Fruit fly (Drosophila melanogaster) whole organism, wandering third instar larva: Measurements from ENCODE around the gene Cap-D3.
A peak's percentile ranks its signal among the peaks of the same experiment; 100 is the strongest.

ENCODE experiments used
- Abd-B ChIP-seq: fragments of >200 bp; optimal IDR thresholded peaks from 2 replicates; lab custom pipeline; 2017; ENCODE audit warnings: missing biosample characterization, missing genetic modification characterization
- CG32264 ChIP-seq: fragments of 200-800 bp; sonication (Bioruptor generic); optimal IDR thresholded peaks from 2 replicates; lab custom pipeline; 2016; ENCODE audit warnings: missing biosample characterization, missing genetic modification characterization
- CG9705 ChIP-seq: fragments of 200-800 bp; sonication (Bioruptor generic); optimal IDR thresholded peaks from 2 replicates; lab custom pipeline; 2018; ENCODE audit warnings: missing biosample characterization, mild to moderate bottlenecking, missing genetic modification characterization
- Dif ChIP-seq: fragments of 200-275, 200-300 bp; sonication (Bioruptor generic); optimal IDR thresholded peaks from 2 replicates; lab custom pipeline; 2018; ENCODE audit warnings: missing biosample characterization, missing genetic modification characterization; ENCODE audit not compliant: partially characterized antibody
- GATAd ChIP-seq: sonication (Bioruptor generic); optimal IDR thresholded peaks from 2 replicates; lab custom pipeline; 2016; ENCODE audit warnings: missing biosample characterization, missing genetic modification characterization
- HLH106 ChIP-seq: fragments of 200-800 bp; optimal IDR thresholded peaks from 3 replicates; lab custom pipeline; 2019; ENCODE audit warnings: missing biosample characterization, mild to moderate bottlenecking, missing genetic modification characterization, moderate library complexity
- Hnf4 ChIP-seq: fragments of 200-800 bp; sonication (Bioruptor generic); optimal IDR thresholded peaks from 2 replicates; lab custom pipeline; 2016; ENCODE audit warnings: missing biosample characterization, mild to moderate bottlenecking, missing genetic modification characterization
- Hr78 ChIP-seq: fragments of >200 bp; optimal IDR thresholded peaks from 2 replicates; lab custom pipeline; 2017; ENCODE audit warnings: missing biosample characterization, missing genetic modification characterization
- Hr83 ChIP-seq: fragments of 200-300 bp; sonication (Bioruptor generic); optimal IDR thresholded peaks from 2 replicates; lab custom pipeline; 2016; ENCODE audit warnings: missing biosample characterization, mild to moderate bottlenecking, missing genetic modification characterization, moderate library complexity; ENCODE audit not compliant: poor library complexity, severe bottlenecking
- Jra ChIP-seq: sonication (Bioruptor generic); optimal IDR thresholded peaks from 2 replicates; lab custom pipeline; 2016; ENCODE audit warnings: missing biosample characterization, missing genetic modification characterization
- Mio ChIP-seq: sonication (Bioruptor generic); optimal IDR thresholded peaks from 2 replicates; lab custom pipeline; 2016; ENCODE audit warnings: missing biosample characterization, missing genetic modification characterization
- Myc ChIP-seq: fragments of >200 bp; optimal IDR thresholded peaks from 2 replicates; lab custom pipeline; 2017
- N ChIP-seq: fragments of >200 bp; optimal IDR thresholded peaks from 2 replicates; lab custom pipeline; 2018; ENCODE audit warnings: missing biosample characterization, missing external identifiers, missing genetic modification characterization
- OdsH ChIP-seq: fragments of 200-800 bp; sonication (Bioruptor generic); optimal IDR thresholded peaks from 2 replicates; lab custom pipeline; 2016; ENCODE audit warnings: missing biosample characterization, mild to moderate bottlenecking, missing genetic modification characterization
- Rel ChIP-seq, 2 experiments: fragments of 200-800 bp; sonication (Bioruptor generic) in 1 of 2; optimal IDR thresholded peaks; 2 replicates in 1 of 2; 3 replicates in 1 of 2; lab custom pipeline; 2016 to 2019; ENCODE audit warnings: mild to moderate bottlenecking in 2 of 2, missing biosample characterization in 2 of 2, missing genetic modification characterization in 2 of 2, moderate library complexity in 1 of 2
- Sp1 ChIP-seq: fragments of 200-800 bp; sonication (Bioruptor generic); optimal IDR thresholded peaks from 3 replicates; lab custom pipeline; 2019; ENCODE audit warnings: missing biosample characterization, mild to moderate bottlenecking, missing genetic modification characterization, moderate library complexity
- Vsx2 ChIP-seq: fragments of 200-300, 225-300 bp; sonication (Bioruptor generic); optimal IDR thresholded peaks from 2 replicates; lab custom pipeline; 2018; ENCODE audit warnings: missing biosample characterization, missing genetic modification characterization; ENCODE audit not compliant: partially characterized antibody
- br ChIP-seq: fragments of 200-800 bp; sonication (Bioruptor generic); optimal IDR thresholded peaks from 2 replicates; lab custom pipeline; 2016; ENCODE audit warnings: missing biosample characterization, missing genetic modification characterization
- brk ChIP-seq: fragments of 200-800 bp; sonication (Bioruptor generic); optimal IDR thresholded peaks from 2 replicates; lab custom pipeline; 2016; ENCODE audit warnings: missing biosample characterization, mild to moderate bottlenecking, missing genetic modification characterization
- dl ChIP-seq, 2 experiments: fragments of 175-275, 200-275 bp in 1 of 2; fragments of 200-275 bp in 1 of 2; sonication (Bioruptor generic); optimal IDR thresholded peaks; lab custom pipeline; 2018; ENCODE audit warnings: mild to moderate bottlenecking in 2 of 2, missing biosample characterization in 2 of 2, missing genetic modification characterization in 2 of 2, moderate library complexity in 2 of 2; ENCODE audit not compliant: partially characterized antibody in 2 of 2, insufficient read depth in 1 of 2
- dmrt93B ChIP-seq: fragments of 200-800 bp; sonication (Bioruptor generic); optimal IDR thresholded peaks from 2 replicates; lab custom pipeline; 2018; ENCODE audit warnings: missing biosample characterization, mild to moderate bottlenecking, missing genetic modification characterization
- dsf ChIP-seq: sonication (Bioruptor generic); optimal IDR thresholded peaks from 2 replicates; lab custom pipeline; 2016; ENCODE audit warnings: missing biosample characterization, missing genetic modification characterization, borderline replicate concordance
- ey ChIP-seq: fragments of 200-800 bp; sonication (Bioruptor generic); optimal IDR thresholded peaks from 2 replicates; lab custom pipeline; 2016; ENCODE audit warnings: missing biosample characterization, missing genetic modification characterization
- foxo ChIP-seq, 2 experiments: fragments of 200-800 bp; sonication (Bioruptor generic); optimal IDR thresholded peaks; 2 replicates in 1 of 2; 3 replicates in 1 of 2; lab custom pipeline; 2016 to 2017; ENCODE audit warnings: missing biosample characterization in 2 of 2, missing genetic modification characterization in 2 of 2
- fru ChIP-seq: fragments of 200-800 bp; sonication (Bioruptor generic); optimal IDR thresholded peaks from 3 replicates; lab custom pipeline; 2016; ENCODE audit warnings: missing biosample characterization, mild to moderate bottlenecking, missing genetic modification characterization
- h ChIP-seq: fragments of 200-800 bp; sonication (Bioruptor generic); optimal IDR thresholded peaks from 3 replicates; lab custom pipeline; 2016; ENCODE audit warnings: missing biosample characterization, mild to moderate bottlenecking, missing genetic modification characterization
- jim ChIP-seq: fragments of 175-275, 200-325 bp; sonication (Bioruptor generic); optimal IDR thresholded peaks from 2 replicates; lab custom pipeline; 2016; ENCODE audit warnings: missing biosample characterization, mild to moderate bottlenecking, missing genetic modification characterization
- psq ChIP-seq: fragments of 200-800 bp; sonication (Bioruptor generic); optimal IDR thresholded peaks from 3 replicates; lab custom pipeline; 2017; ENCODE audit warnings: missing biosample characterization, mild to moderate bottlenecking, missing genetic modification characterization, moderate library complexity
- rgr ChIP-seq: fragments of 200-800 bp; sonication (Bioruptor generic); optimal IDR thresholded peaks from 3 replicates; lab custom pipeline; 2016; ENCODE audit warnings: missing biosample characterization, mild to moderate bottlenecking, missing genetic modification characterization
- sage ChIP-seq: fragments of 200-800 bp; sonication (Bioruptor generic); optimal IDR thresholded peaks from 2 replicates; lab custom pipeline; 2016; ENCODE audit warnings: missing biosample characterization, mild to moderate bottlenecking, missing genetic modification characterization
- tai ChIP-seq: sonication (Bioruptor generic); optimal IDR thresholded peaks from 2 replicates; lab custom pipeline; 2016; ENCODE audit warnings: missing biosample characterization, missing genetic modification characterization
- usp ChIP-seq: fragments of >200 bp; optimal IDR thresholded peaks from 2 replicates; lab custom pipeline; 2017; ENCODE audit warnings: missing biosample characterization, missing genetic modification characterization
- woc ChIP-seq: sonication (Bioruptor generic); optimal IDR thresholded peaks from 2 replicates; lab custom pipeline; 2016; ENCODE audit warnings: missing biosample characterization, mild to moderate bottlenecking, missing genetic modification characterization

Gene Cap-D3

dm6 chr2L:5479971-5480370 is 45.7 kb upstream of the Cap-D3 start (continued):
- TF ChIP-seq rgr (GFP tag; lab: Kevin White, UChicago), result peak; percentile 58

- TF ChIP-seq br, result peak; percentile 38
- peak; percentile 54 for TF ChIP-seq fru (GFP tag; lab: Kevin White, UChicago)
- TF ChIP-seq h (GFP tag; lab: Kevin White, UChicago), result peak; percentile 59
- TF ChIP-seq psq, result peak; percentile 33
- TF ChIP-seq Rel (GFP tag; optimal IDR thresholded peaks at IDR 0.05; lab: Kevin White, UChicago), result no peak
- TF ChIP-seq Rel (tag; optimal IDR thresholded peaks at IDR 0.05; lab: Kevin White, UChicago), result no peak
- peak; percentile 57 for TF ChIP-seq rgr (GFP tag; lab: Kevin White, UChicago)
- no peak for TF ChIP-seq Abd-B (GFP tag; lab: Kevin White, UChicago)
- TF ChIP-seq foxo (GFP tag; optimal IDR thresholded peaks at IDR 0.05; lab: Kevin White, UChicago), result peak in 1 of 2 experiments; percentile 63
- TF ChIP-seq brk (GFP tag; lab: Kevin White, UChicago), result no peak
- TF ChIP-seq N (GFP tag; lab: Kevin White, UChicago), result no peak
- peak; percentile 32 for TF ChIP-seq ey (GFP tag; lab: Kevin White, UChicago)
- TF ChIP-seq Sp1 (GFP tag; lab: Kevin White, UChicago), result peak; percentile 46
- no peak for TF ChIP-seq sage
- peak; percentile 13 for TF ChIP-seq dmrt93B
- TF ChIP-seq HLH106 (tag; lab: Kevin White, UChicago), result peak; percentile 38
- peak; percentile 16 for TF ChIP-seq Hnf4 (GFP tag; lab: Kevin White, UChicago)
- TF ChIP-seq woc (GFP tag; lab: Kevin White, UChicago), result peak; percentile 1
- peak; percentile 47 for TF ChIP-seq OdsH
- no peak for TF ChIP-seq Vsx2
Observed at dm6 chr2L:5483093-5483492, 42.6 kb upstream of the Cap-D3 start.

dm6 chr2L:5489084-5489617 is 36.6 kb upstream of the Cap-D3 start:
- TF ChIP-seq fru (GFP tag; lab: Kevin White, UChicago), result no peak
- TF ChIP-seq, all 38 proteins: peak for 0

- TF ChIP-seq Hr78 (GFP tag; lab: Kevin White, UChicago) (no peak), GATAd (GFP tag; lab: Kevin White, UChicago) (no peak), woc (GFP tag; lab: Kevin White, UChicago) (peak; percentile 37)
Observed at dm6 chr2L:5489757-5490359, 35.8 kb upstream of the Cap-D3 start.

- TF ChIP-seq CG9705 (GFP tag; lab: Kevin White, UChicago), result no peak
- peak; percentile 33 for TF ChIP-seq h (GFP tag; lab: Kevin White, UChicago)
- peak; percentile 13 for TF ChIP-seq psq
- TF ChIP-seq Hnf4 (GFP tag; lab: Kevin White, UChicago), result peak; percentile 27
- peak; percentile 10 for TF ChIP-seq br
- TF ChIP-seq fru (GFP tag; lab: Kevin White, UChicago), result peak; percentile 28
- no peak for TF ChIP-seq Mio
- no peak for TF ChIP-seq Myc (lab: Kevin White, UChicago)
- TF ChIP-seq Rel (GFP tag; optimal IDR thresholded peaks at IDR 0.05; lab: Kevin White, UChicago), result no peak
- no peak for TF ChIP-seq Rel (tag; optimal IDR thresholded peaks at IDR 0.05; lab: Kevin White, UChicago)
- TF ChIP-seq CG32264 (GFP tag; lab: Kevin White, UChicago), result no peak
- peak; percentile 11 for TF ChIP-seq ey (GFP tag; lab: Kevin White, UChicago)
- peak; percentile 4 for TF ChIP-seq HLH106 (tag; lab: Kevin White, UChicago)
- peak; percentile 31 for TF ChIP-seq rgr (GFP tag; lab: Kevin White, UChicago)
- peak in 1 of 2 experiments; percentile 51 for TF ChIP-seq foxo (GFP tag; optimal IDR thresholded peaks at IDR 0.05; lab: Kevin White, UChicago)
- no peak for TF ChIP-seq dmrt93B
Observed at dm6 chr2L:5491220-5491619, 34.5 kb upstream of the Cap-D3 start.

- TF ChIP-seq jim (GFP tag; lab: Kevin White, UChicago) (no peak), GATAd (GFP tag; lab: Kevin White, UChicago) (no peak), h (GFP tag; lab: Kevin White, UChicago) (peak; percentile 85), Dif (GFP tag; lab: Kevin White, UChicago) (no peak), sage (peak; percentile 35), Abd-B (GFP tag; lab: Kevin White, UChicago) (no peak), OdsH (peak; percentile 77), CG32264 (GFP tag; lab: Kevin White, UChicago) (peak; percentile 34), Hnf4 (GFP tag; lab: Kevin White, UChicago) (peak; percentile 85), fru (GFP tag; lab: Kevin White, UChicago) (peak; percentile 89), foxo (GFP tag; optimal IDR thresholded peaks at IDR 0.05; lab: Kevin White, UChicago) (peak in 1 of 2 experiments; percentile 87), Jra (GFP tag; lab: Kevin White, UChicago) (peak; percentile 64), tai (GFP tag; lab: Kevin White, UChicago) (peak; percentile 66), N (GFP tag; lab: Kevin White, UChicago) (no peak), Hr78 (GFP tag; lab: Kevin White, UChicago) (no peak), HLH106 (tag; lab: Kevin White, UChicago) (peak; percentile 86), Sp1 (GFP tag; lab: Kevin White, UChicago) (peak; percentile 82), dl (GFP tag; optimal IDR thresholded peaks at IDR 0.05; lab: Kevin White, UChicago; ENCODE audit: insufficient read depth in 1 of 2, partially characterized antibody in 2 of 2) (no peak), Hr83 (GFP tag; lab: Kevin White, UChicago) (no peak), dsf (GFP tag; lab: Kevin White, UChicago) (no peak), rgr (GFP tag; lab: Kevin White, UChicago) (peak; percentile 82), usp (GFP tag; lab: Kevin White, UChicago) (no peak), dmrt93B (peak; percentile 68), brk (GFP tag; lab: Kevin White, UChicago) (peak; percentile 62), br (peak; percentile 81), Myc (lab: Kevin White, UChicago) (no peak)
Observed at dm6 chr2L:5492924-5493323, 32.8 kb upstream of the Cap-D3 start.
